Worm (Caenorhabditis elegans) whole organism, L4 larva: Measurements from ENCODE around the gene bath-4.

ENCODE experiments used
- F44E2.7 ChIP-seq: fragments of 200-800 bp; sonication (Bioruptor generic); IDR thresholded peaks from 2 replicates; pipeline ENCODE4 v2.1.2; 2022; ENCODE audit warnings: missing genetic modification characterization, missing compliant biosample characterization
- R02D3.7 ChIP-seq: fragments of 150-350 bp; sonication (generic microtip); optimal IDR thresholded peaks from 3 replicates; lab custom pipeline; 2014; ENCODE audit warnings: missing biosample characterization, missing genetic modification characterization
- Y48G9A.11 ChIP-seq: fragments of 200-800 bp; sonication (Bioruptor generic); IDR thresholded peaks from 2 replicates; pipeline ENCODE4 v1.3.6; 2022; ENCODE audit warnings: missing genetic modification reagents, missing genetic modification characterization, missing compliant biosample characterization
- Y5F2A.4 ChIP-seq: fragments of 200-800 bp; sonication (Bioruptor generic); optimal IDR thresholded peaks from 2 replicates; lab custom pipeline; 2018; ENCODE audit warnings: mild to moderate bottlenecking, missing genetic modification characterization, missing compliant biosample characterization
- aha-1 ChIP-seq: fragments of 150-350 bp; peaks from one replicate; lab custom pipeline; 2014; ENCODE audit warnings: missing biosample characterization, missing genetic modification characterization
- aly-2 ChIP-seq: sonication (generic microtip); optimal IDR thresholded peaks from 2 replicates; lab custom pipeline; 2018; ENCODE audit warnings: missing biosample characterization, missing genetic modification characterization
- attf-4 ChIP-seq: sonication (generic microtip); optimal IDR thresholded peaks from 3 replicates; lab custom pipeline; 2017; ENCODE audit warnings: missing biosample characterization, missing genetic modification characterization
- ces-1 ChIP-seq: fragments of 150-350 bp; sonication (generic microtip); optimal IDR thresholded peaks from 4 replicates; lab custom pipeline; 2014; ENCODE audit warnings: missing biosample characterization, missing genetic modification reagents, missing genetic modification characterization
- cey-2 ChIP-seq: sonication (generic microtip); optimal IDR thresholded peaks from 3 replicates; lab custom pipeline; 2017; ENCODE audit warnings: missing genetic modification characterization, mild to moderate bottlenecking, missing compliant biosample characterization, antibody characterized with exemption, borderline replicate concordance; ENCODE audit not compliant: insufficient read depth
- daf-8 ChIP-seq: fragments of 200-800 bp; sonication (Bioruptor generic); IDR thresholded peaks from 2 replicates; pipeline ENCODE4 v1.3.6; 2022; ENCODE audit warnings: missing genetic modification characterization, missing compliant biosample characterization
- dmd-8 ChIP-seq: fragments of 200-800 bp; sonication (Bioruptor generic); IDR thresholded peaks from 2 replicates; pipeline ENCODE4 v1.3.6; 2022; ENCODE audit warnings: missing genetic modification characterization, missing compliant biosample characterization
- dmd-9 ChIP-seq: fragments of 200-800 bp; sonication (Bioruptor generic); IDR thresholded peaks from 2 replicates; pipeline ENCODE4 v1.3.6; 2022; ENCODE audit warnings: missing genetic modification reagents, missing genetic modification characterization, missing compliant biosample characterization
- dve-1 ChIP-seq: sonication (generic microtip); optimal IDR thresholded peaks from 2 replicates; lab custom pipeline; 2017; ENCODE audit warnings: antibody characterized with exemption, mild to moderate bottlenecking, missing genetic modification characterization, missing compliant biosample characterization; ENCODE audit not compliant: insufficient read depth
- fos-1 ChIP-seq: fragments of 150-350 bp; optimal IDR thresholded peaks from 2 replicates; lab custom pipeline; 2014; ENCODE audit warnings: missing biosample characterization, missing genetic modification characterization
- lim-7 ChIP-seq: fragments of 200-800 bp; sonication (Bioruptor generic); IDR thresholded peaks from 2 replicates; pipeline ENCODE4 v1.3.6; 2022; ENCODE audit warnings: missing genetic modification characterization, missing compliant biosample characterization
- lin-1 ChIP-seq: fragments of 200-800 bp; sonication (Bioruptor generic); IDR thresholded peaks from 2 replicates; pipeline ENCODE4 v1.3.6; 2022; ENCODE audit warnings: missing genetic modification reagents, missing genetic modification characterization, missing compliant biosample characterization
- lin-13 ChIP-seq: fragments of 150-350 bp; optimal IDR thresholded peaks from 2 replicates; lab custom pipeline; 2014; ENCODE audit warnings: missing biosample characterization, missing genetic modification reagents, missing genetic modification characterization
- lin-39 ChIP-seq: fragments of 150-350 bp; optimal IDR thresholded peaks from 2 replicates; lab custom pipeline; 2014; ENCODE audit warnings: missing biosample characterization, missing genetic modification reagents, missing genetic modification characterization
- lir-3 ChIP-seq: sonication (generic microtip); optimal IDR thresholded peaks from 2 replicates; lab custom pipeline; 2016; ENCODE audit warnings: mild to moderate bottlenecking, missing genetic modification characterization, missing compliant biosample characterization
- mdl-1 ChIP-seq, 2 experiments: fragments of 150-350 bp in 1 of 2; sonication (generic microtip) in 1 of 2; optimal IDR thresholded peaks; 2 replicates each; lab custom pipeline; 2014 to 2017; ENCODE audit warnings: missing biosample characterization in 2 of 2, missing genetic modification characterization in 2 of 2
- mdt-29 ChIP-seq: fragments of 200-800 bp; sonication (Bioruptor generic); IDR thresholded peaks from 2 replicates; pipeline ENCODE4 v1.3.6; 2022; ENCODE audit warnings: missing genetic modification reagents, missing genetic modification characterization, missing compliant biosample characterization
- mes-2 ChIP-seq: sonication (generic microtip); optimal IDR thresholded peaks from 2 replicates; lab custom pipeline; 2016; ENCODE audit warnings: missing genotype, mild to moderate bottlenecking, missing genetic modification characterization, missing compliant biosample characterization; ENCODE audit not compliant: poor library complexity, severe bottlenecking
- mxl-3 ChIP-seq: fragments of 200-800 bp; sonication (Bioruptor generic); optimal IDR thresholded peaks from 2 replicates; lab custom pipeline; 2018; ENCODE audit warnings: mild to moderate bottlenecking, missing genetic modification characterization, missing compliant biosample characterization
- nhr-102 ChIP-seq: sonication (generic microtip); optimal IDR thresholded peaks from 2 replicates; lab custom pipeline; 2016; ENCODE audit warnings: mild to moderate bottlenecking, missing genetic modification characterization, moderate library complexity, missing compliant biosample characterization
- nhr-237 ChIP-seq: sonication (generic microtip); optimal IDR thresholded peaks from 2 replicates; lab custom pipeline; 2017; ENCODE audit warnings: missing biosample characterization, missing genetic modification characterization
- nhr-25 ChIP-seq: sonication (generic microtip); optimal IDR thresholded peaks from 2 replicates; lab custom pipeline; 2017; ENCODE audit warnings: missing genetic modification characterization, mild to moderate bottlenecking, missing compliant biosample characterization, antibody characterized with exemption, moderate library complexity, borderline replicate concordance; ENCODE audit not compliant: insufficient read depth
- nhr-28 ChIP-seq: fragments of 150-350 bp; optimal IDR thresholded peaks from 2 replicates; lab custom pipeline; 2014; ENCODE audit warnings: missing biosample characterization, missing genetic modification characterization
- nhr-48 ChIP-seq: sonication (generic microtip); optimal IDR thresholded peaks from 2 replicates; lab custom pipeline; 2016; ENCODE audit warnings: mild to moderate bottlenecking, missing genetic modification characterization, missing compliant biosample characterization
- nhr-6 ChIP-seq: fragments of 150-350 bp; optimal IDR thresholded peaks from 2 replicates; lab custom pipeline; 2014; ENCODE audit warnings: missing biosample characterization, missing genetic modification characterization
- pqm-1 ChIP-seq: sonication (generic microtip); optimal IDR thresholded peaks from 2 replicates; lab custom pipeline; 2017; ENCODE audit warnings: missing biosample characterization, missing genetic modification characterization
- skn-1 ChIP-seq: fragments of 150-350 bp; optimal IDR thresholded peaks from 2 replicates; lab custom pipeline; 2014; ENCODE audit warnings: missing biosample characterization, missing genetic modification characterization
- spr-1 ChIP-seq: sonication (generic microtip); optimal IDR thresholded peaks from 2 replicates; lab custom pipeline; 2016; ENCODE audit warnings: mild to moderate bottlenecking, missing genetic modification characterization, missing compliant biosample characterization
- spr-3 ChIP-seq: fragments of 200-800 bp; sonication (Bioruptor generic); optimal IDR thresholded peaks from 2 replicates; lab custom pipeline; 2018; ENCODE audit warnings: mild to moderate bottlenecking, missing genetic modification characterization, missing compliant biosample characterization
- tag-97 ChIP-seq: fragments of 200-800 bp; sonication (Bioruptor generic); IDR thresholded peaks from 2 replicates; pipeline ENCODE4 v1.3.6; 2022; ENCODE audit warnings: missing genetic modification characterization, missing compliant biosample characterization
- tra-1 ChIP-seq: fragments of 200-800 bp; sonication (Bioruptor generic); IDR thresholded peaks from 2 replicates; pipeline ENCODE4 v1.3.6; 2022; ENCODE audit warnings: missing genetic modification reagents, missing genetic modification characterization, missing compliant biosample characterization
- zip-2 ChIP-seq: fragments of 150-350 bp; optimal IDR thresholded peaks from 2 replicates; lab custom pipeline; 2014; ENCODE audit warnings: missing biosample characterization, missing genetic modification characterization
- ztf-7 ChIP-seq: fragments of 150-350 bp; optimal IDR thresholded peaks from 2 replicates; lab custom pipeline; 2014; ENCODE audit warnings: missing biosample characterization, missing genetic modification characterization

The bath-4 gene

DNA sequence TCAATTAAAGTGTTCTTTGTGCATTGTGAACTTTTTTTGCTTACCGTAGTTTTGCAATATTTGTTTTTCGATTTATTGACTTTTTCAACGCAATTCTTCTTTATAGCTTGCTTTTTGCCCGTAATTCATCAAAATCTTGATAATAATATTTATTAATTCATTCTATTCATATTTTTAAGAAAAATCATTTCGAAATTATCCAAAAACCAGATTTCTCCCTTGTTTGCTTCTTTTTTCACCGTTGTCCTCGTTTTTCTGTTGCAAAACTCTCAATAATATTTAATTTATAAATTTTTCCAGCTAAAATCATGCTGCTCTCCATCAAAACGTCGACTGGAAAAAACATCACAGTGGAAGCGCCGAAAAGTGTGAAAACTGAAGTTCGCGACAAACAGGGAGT lies 6.7 kb upstream of the bath-4 start, which contains the start of gene F52C6.3 (continued):
- no peak for TF ChIP-seq lim-7

DNA sequence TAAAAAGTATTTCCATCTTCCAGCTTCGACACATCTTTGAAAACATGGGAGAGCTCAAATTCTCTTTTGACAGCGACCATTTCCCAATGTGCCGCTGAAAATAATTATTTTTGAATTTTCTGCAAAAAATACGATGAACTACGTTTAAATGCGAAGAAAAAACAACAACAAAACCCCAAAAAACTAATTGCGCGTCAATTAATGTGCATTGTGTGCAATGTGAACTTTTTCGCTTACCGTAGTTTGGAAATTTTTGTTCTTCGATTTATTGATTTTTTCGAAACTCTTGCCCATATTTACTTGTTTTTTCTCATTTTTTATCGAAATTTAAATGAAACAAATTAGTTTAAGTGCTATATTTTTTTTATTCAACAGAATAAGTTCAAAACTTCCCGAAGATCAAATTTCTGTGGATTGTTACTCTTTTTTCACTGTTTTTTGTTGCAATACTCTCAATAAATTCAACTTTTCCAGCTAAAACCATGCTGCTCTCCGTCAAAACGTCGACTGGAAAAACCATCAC lies 5.0 kb upstream of the bath-4 start, which contains the start of the genes bath-2 and F52C6.4:
Gene bath-2, minus strand, starts transcription at position 101 of the 523 bp plus-strand sequence.
Gene F52C6.4, plus strand, starts transcription at position 473 of the 523 bp plus-strand sequence.
- no peak for TF ChIP-seq lin-39
- TF ChIP-seq zip-2, result no peak
- TF ChIP-seq fos-1 (tag; lab: Kevin White, UChicago), result no peak
- TF ChIP-seq aha-1 (tag; lab: Kevin White, UChicago), result peak; percentile 5
- no peak for TF ChIP-seq daf-8
- TF ChIP-seq nhr-48, result no peak

DNA sequence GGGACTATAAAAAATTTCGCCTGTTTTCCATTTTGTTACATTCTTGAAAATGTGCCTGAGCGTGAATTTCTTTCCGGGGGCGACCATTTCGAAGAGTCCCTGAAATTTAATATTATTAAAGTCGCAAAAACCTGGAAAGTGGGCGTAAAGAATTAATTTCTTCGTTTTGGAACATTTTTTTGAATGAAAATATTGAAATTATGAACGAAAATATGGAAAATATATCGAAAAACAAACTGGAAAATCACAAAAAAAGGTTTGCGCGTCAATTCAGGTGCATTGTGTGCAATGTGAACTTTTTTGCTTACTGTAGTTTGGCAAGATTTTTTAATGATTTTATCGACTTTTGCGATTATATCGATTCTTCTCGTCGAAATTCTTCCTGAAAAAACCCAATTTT lies 3.3 kb upstream of the bath-4 start, which contains the start of gene bath-7:
Gene bath-7, minus strand, starts transcription at position 101 of the 400 bp plus-strand sequence.
- TF ChIP-seq lin-1, result no peak
- no peak for TF ChIP-seq nhr-237
- no peak for TF ChIP-seq attf-4 (tag; lab: Kevin White, UChicago)
- no peak for TF ChIP-seq R02D3.7 (tag; lab: Kevin White, UChicago)
- no peak for TF ChIP-seq F44E2.7 (GFP tag; lab: Robert Waterston, UW)
- no peak for TF ChIP-seq lin-13 (GFP tag; lab: Kevin White, UChicago)
- no peak for TF ChIP-seq Y48G9A.11
- TF ChIP-seq nhr-6 (tag; lab: Kevin White, UChicago), result no peak
- no peak for TF ChIP-seq nhr-28 (tag; lab: Kevin White, UChicago)
- TF ChIP-seq dmd-8 (GFP tag; lab: Robert Waterston, UW), result no peak
- no peak for TF ChIP-seq ztf-7 (tag; lab: Kevin White, UChicago)
- TF ChIP-seq ces-1, result no peak
- no peak for TF ChIP-seq dmd-9 (GFP tag; lab: Robert Waterston, UW)
- TF ChIP-seq lir-3 (tag; lab: Kevin White, UChicago), result no peak
- TF ChIP-seq spr-3 (GFP tag; lab: Kevin White, UChicago), result no peak
- TF ChIP-seq spr-1, result no peak
- no peak for TF ChIP-seq aly-2 (tag; lab: Kevin White, UChicago)
- TF ChIP-seq nhr-102 (tag; lab: Kevin White, UChicago), result no peak
- TF ChIP-seq, all 104 proteins: peak for 0

DNA sequence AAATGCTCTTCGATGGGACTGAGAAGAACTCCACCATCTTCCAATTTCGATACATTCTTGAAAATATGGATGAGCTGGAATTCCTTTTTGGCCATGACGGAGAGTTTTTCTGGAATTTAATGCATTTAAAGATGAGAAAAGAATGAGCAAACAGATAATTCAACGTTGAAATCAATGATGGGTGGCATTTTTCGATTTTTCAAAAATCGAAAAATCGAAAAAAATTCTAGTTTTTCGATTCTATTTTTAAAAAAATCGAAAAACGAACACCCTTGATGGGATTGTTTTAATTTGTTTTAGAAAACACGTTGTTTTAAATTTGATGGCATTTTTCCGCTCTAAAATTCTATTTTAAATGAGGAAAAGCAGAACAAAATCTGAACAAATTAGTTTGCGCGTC lies 5.0 kb downstream of the bath-4 start, which contains the start of gene math-31:
Gene math-31, minus strand, starts transcription at position 101 of the 400 bp plus-strand sequence.
- TF ChIP-seq cey-2, result no peak

DNA sequence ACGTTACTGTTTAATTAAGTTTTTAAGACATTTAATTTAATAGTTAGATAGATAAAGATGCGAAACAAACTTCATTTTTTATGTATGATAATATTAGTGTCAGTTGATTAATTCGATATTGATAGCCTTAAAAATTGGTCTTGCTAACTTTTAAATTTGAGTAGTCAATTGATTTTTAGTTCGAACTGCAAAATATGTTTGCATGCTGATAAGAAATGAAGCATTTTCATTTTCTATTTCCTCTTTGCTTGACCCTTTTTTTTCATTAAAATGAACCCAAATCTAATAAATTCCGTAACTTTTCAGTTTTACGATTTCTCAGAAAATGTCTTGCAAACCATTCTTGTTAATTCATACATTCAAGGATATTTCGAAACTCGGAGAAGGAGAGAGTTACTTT lies 12.7 kb downstream of the bath-4 start, which contains the start of gene math-22:
Gene math-22, plus strand, starts transcription at position 301 of the 400 bp plus-strand sequence.
- TF ChIP-seq Y48G9A.11 (no peak), pqm-1 (peak; percentile 19)

DNA sequence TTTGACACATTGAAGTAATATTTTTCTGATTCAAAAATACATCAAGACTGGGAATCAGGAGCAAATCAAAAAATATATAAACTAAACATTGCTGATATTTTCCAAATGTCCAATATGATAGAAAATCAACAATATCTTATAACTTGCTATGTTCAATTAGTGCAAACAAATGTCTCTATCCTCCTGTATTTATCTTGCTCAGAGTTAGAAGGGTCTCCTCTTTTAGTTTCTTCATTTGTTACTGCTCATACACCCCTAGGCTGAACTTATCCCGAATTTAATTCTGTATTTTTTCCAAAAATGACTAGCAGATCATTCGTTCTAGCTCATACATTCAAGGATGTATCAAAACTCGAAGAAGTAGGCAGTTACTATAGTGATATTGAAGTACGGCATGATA lies 15.8 kb downstream of the bath-4 start, which contains the start of gene math-23:
Gene math-23, plus strand, starts transcription at position 301 of the 400 bp plus-strand sequence.
- TF ChIP-seq dve-1 (no peak), mdl-1 (tag; optimal IDR thresholded peaks at IDR 0.05; lab: Kevin White, UChicago) (no peak), nhr-25 (tag; lab: Kevin White, UChicago) (no peak), Y5F2A.4 (no peak), mdt-29 (GFP tag; lab: Robert Waterston, UW) (no peak), tag-97 (GFP tag; lab: Robert Waterston, UW) (no peak), ztf-7 (tag; lab: Kevin White, UChicago) (no peak), skn-1 (tag; lab: Kevin White, UChicago) (no peak), mes-2 (tag; lab: Kevin White, UChicago) (no peak), tra-1 (GFP tag; lab: Robert Waterston, UW) (no peak), mxl-3 (GFP tag; lab: Kevin White, UChicago) (no peak)
